Worm (Caenorhabditis elegans) whole organism, L3 larva: ENCODE data around the gene F53F1.4.

Experiments
- aly-2 ChIP-seq: fragments of 150-350 bp; optimal IDR thresholded peaks from 2 replicates; lab custom pipeline; 2014; ENCODE audit warnings: missing biosample characterization, missing genetic modification characterization
- ceh-82 ChIP-seq: fragments of 150-350 bp; optimal IDR thresholded peaks from 2 replicates; lab custom pipeline; 2014; ENCODE audit warnings: missing biosample characterization, missing genetic modification characterization
- ceh-9 ChIP-seq: sonication (generic microtip); optimal IDR thresholded peaks from 2 replicates; lab custom pipeline; 2018; ENCODE audit warnings: missing biosample characterization, missing genetic modification characterization
- elt-3 ChIP-seq, 3 experiments: fragments of 150-350 bp in 1 of 3; sonication (generic microtip) in 2 of 3; optimal IDR thresholded peaks; 2 replicates in 2 of 3; 4 replicates in 1 of 3; lab custom pipeline; 2014 to 2017; ENCODE audit warnings: missing biosample characterization in 3 of 3, missing genetic modification characterization in 3 of 3
- mdl-1 ChIP-seq: fragments of 150-350 bp; optimal IDR thresholded peaks from 2 replicates; lab custom pipeline; 2014; ENCODE audit warnings: missing biosample characterization, missing genetic modification characterization
- nhr-11 ChIP-seq: fragments of 150-350 bp; optimal IDR thresholded peaks from 2 replicates; lab custom pipeline; 2014; ENCODE audit warnings: missing biosample characterization, missing genetic modification characterization
- nhr-12 ChIP-seq: fragments of 150-350 bp; optimal IDR thresholded peaks from 2 replicates; lab custom pipeline; 2014; ENCODE audit warnings: missing biosample characterization, missing genetic modification characterization
- nhr-25 ChIP-seq: sonication (generic microtip); optimal IDR thresholded peaks from 2 replicates; lab custom pipeline; 2017; ENCODE audit warnings: missing biosample characterization, missing genetic modification characterization
- pha-4 ChIP-seq: fragments of 150-350 bp; optimal IDR thresholded peaks from 2 replicates; lab custom pipeline; 2014; ENCODE audit warnings: missing biosample characterization, missing genetic modification reagents, missing genetic modification characterization
- unc-39 ChIP-seq: sonication (generic microtip); optimal IDR thresholded peaks from 4 replicates; lab custom pipeline; 2017; ENCODE audit warnings: missing biosample characterization, missing genetic modification characterization
- zag-1 ChIP-seq: fragments of 150-350 bp; optimal IDR thresholded peaks from 2 replicates; lab custom pipeline; 2014; ENCODE audit warnings: missing biosample characterization, missing genetic modification characterization
- ztf-11 ChIP-seq: fragments of 150-350 bp; optimal IDR thresholded peaks from 2 replicates; lab custom pipeline; 2014; ENCODE audit warnings: missing biosample characterization, missing genetic modification characterization

DNA sequence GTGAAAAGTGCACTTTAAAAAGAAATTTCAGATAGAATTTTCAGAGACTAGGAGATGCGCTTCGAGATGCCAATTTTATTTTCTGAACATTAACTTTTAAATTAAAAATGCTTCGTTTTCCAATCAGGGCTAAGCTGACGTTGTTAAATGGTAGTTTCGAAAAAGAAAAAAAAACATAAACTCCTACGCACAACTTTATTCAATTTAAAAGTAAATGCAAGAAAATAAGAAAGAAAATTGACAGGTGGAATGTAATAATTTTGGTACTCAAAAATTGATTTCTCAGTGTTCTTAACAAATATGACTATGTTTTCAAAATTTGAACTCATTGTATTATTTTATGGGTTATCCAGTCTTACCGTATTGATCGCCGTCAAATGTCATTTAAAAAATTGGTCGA lies 42.5 kb downstream of the F53F1.4 start, which contains the start of gene lurp-2:
- TF ChIP-seq nhr-12 (tag; lab: Kevin White, UChicago), result no peak
- TF ChIP-seq zag-1, result no peak
- TF ChIP-seq ztf-11 (tag; lab: Kevin White, UChicago), result no peak
- no peak for TF ChIP-seq unc-39 (tag; lab: Kevin White, UChicago)
- TF ChIP-seq nhr-11, result no peak
- TF ChIP-seq aly-2 (tag; lab: Kevin White, UChicago), result no peak
- no peak for TF ChIP-seq pha-4 (tag; lab: Kevin White, UChicago)
- no peak for TF ChIP-seq ceh-82 (tag; lab: Kevin White, UChicago)
- no peak for TF ChIP-seq elt-3 (tag; optimal IDR thresholded peaks at IDR 0.05; lab: Kevin White, UChicago)
- TF ChIP-seq mdl-1 (tag; lab: Kevin White, UChicago), result no peak
- no peak for TF ChIP-seq nhr-25 (tag; lab: Kevin White, UChicago)
- no peak for TF ChIP-seq ceh-9 (tag; lab: Kevin White, UChicago)
